Worm (Caenorhabditis elegans) whole organism, dauer: ENCODE data around the gene ipla-7.

ENCODE experiments used
- unc-62 ChIP-seq: sonication (generic microtip); optimal IDR thresholded peaks from 2 replicates; lab custom pipeline; 2017; ENCODE audit warnings: missing biosample characterization, missing genetic modification reagents, missing genetic modification characterization

The ipla-7 gene

DNA sequence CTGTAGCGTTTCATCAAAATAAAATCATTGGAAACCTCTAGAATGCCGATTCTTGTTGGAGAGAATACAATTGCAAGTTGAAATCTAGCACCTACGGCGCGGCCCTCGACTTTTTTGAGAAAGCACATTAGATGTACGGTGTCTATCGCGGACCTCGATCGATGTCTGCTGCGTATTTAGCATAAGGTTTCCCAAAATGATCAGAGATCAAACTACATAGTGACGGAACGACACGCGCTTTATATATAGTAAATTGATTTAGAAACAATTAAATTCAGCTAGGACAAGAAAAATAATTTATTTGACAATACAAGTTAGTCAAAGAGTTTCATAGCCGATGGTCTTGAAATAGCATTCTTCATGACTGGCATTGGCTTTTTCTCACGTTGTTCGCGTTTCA lies 36.5 kb downstream of the ipla-7 start:
- no peak for TF ChIP-seq unc-62 (GFP tag; lab: Kevin White, UChicago)

DNA sequence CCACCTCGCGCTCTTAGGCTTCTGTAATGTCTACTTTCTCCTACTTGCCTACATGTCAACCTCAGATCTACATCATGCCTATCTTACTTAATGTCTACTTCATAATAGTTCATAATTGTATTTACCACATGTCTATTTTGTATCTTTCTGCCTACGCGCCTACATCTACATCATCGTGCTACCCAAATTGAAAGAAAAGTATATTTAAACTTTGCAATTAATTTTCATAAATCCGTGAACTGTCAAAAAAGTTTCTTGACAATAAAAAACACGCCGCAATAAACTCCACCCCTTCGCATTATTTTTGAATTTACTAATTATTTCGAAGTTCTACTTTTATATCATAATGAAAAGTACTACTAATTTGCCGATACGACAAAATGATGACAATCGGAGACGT lies 39.7 kb downstream of the ipla-7 start, which contains the start of gene F44D12.8:
TSS of gene F44D12.8 (plus strand) at position 301 of the 400 bp plus-strand sequence.
- TF ChIP-seq unc-62 (GFP tag; lab: Kevin White, UChicago) = no peak

DNA sequence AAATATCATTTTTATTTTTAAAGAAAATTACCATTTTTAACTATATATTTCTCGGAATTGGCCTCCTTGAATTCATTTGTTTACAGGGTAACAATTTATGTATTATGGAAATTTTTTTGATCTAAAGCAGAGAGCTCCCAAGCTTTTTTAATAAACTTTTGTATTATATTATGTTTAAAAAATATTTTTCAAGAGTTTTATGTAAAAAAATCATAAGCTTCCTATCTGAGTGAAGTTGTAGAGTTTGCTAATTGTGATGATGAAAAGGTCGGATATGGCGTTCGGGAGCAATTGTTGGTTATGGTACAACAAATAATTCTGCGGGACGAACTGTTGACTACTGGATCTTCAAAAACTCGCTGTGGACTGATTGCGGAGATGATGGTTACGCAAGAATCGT lies 41.4 kb downstream of the ipla-7 start, which contains the start of gene F44D12.19:
TSS of gene F44D12.19 (plus strand) at position 301 of the 400 bp plus-strand sequence.
- no peak for TF ChIP-seq unc-62 (GFP tag; lab: Kevin White, UChicago)

DNA sequence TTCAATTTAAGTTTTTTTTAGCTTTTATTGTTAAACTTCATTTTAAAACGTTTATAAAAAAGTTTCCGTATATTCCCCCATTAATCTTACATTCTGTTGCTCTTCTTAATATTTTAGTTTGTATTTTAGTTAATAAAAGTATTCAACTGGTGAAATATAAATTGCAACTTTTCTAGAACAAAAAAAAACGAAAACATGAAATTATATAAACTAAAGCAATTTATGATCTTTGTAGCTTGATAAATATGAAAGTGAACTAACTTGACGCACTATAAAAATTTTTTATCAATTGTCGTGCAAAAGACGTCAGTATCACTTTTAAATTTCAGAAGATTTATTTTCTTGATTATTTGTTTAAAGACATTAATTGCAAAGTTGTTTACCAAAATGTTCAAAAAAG lies 45.0 kb downstream of the ipla-7 start, which contains the start of gene F44D12.2:
TSS of gene F44D12.2 (minus strand) at position 101 of the 400 bp plus-strand sequence.
- no peak for TF ChIP-seq unc-62 (GFP tag; lab: Kevin White, UChicago)

DNA sequence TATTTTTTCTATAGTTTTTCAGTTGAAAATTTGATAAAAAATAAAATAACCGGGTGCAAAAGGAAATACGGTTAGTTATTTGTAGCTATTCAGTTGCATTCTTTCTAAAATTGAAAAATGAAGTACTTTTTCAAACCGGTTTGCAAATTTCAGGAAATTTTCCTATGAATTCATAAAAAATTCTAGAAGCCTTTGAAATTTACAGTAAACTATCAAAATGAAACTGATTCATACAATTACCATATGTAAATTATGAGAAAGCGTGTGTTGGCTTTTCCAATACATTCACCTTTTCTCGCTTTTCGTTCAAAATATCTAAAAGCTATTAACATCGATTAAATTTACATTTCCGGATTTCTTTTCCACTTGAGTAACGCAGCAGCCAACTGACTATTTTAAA lies 45.7 kb downstream of the ipla-7 start, which contains the start of gene ent-7:
TSS of gene ent-7 (plus strand) at position 301 of the 400 bp plus-strand sequence.
- no peak for TF ChIP-seq unc-62 (GFP tag; lab: Kevin White, UChicago)

DNA sequence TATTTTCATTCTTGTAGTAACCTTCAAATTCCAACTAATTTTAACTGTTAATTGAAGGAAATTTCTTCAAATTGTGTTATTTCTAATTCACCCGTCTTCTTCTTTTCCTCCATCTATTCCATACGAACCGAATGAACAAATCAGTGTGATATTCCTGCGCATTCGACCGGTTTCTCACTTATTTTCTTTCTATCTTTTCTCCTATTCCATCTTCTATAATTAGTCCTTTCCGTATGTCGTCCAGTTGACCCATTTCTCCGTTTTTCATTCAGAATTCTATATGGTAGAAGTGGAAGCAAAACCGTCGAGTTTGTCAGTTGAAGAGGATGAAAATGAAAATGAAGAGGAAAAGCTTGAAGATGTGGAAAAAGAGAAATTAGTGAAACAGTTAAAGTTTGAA lies 53.1 kb downstream of the ipla-7 start, which contains the start of gene magu-4:
TSS of gene magu-4 (plus strand) at position 218 of the 400 bp plus-strand sequence.
- TF ChIP-seq unc-62 (GFP tag; lab: Kevin White, UChicago) = no peak

DNA sequence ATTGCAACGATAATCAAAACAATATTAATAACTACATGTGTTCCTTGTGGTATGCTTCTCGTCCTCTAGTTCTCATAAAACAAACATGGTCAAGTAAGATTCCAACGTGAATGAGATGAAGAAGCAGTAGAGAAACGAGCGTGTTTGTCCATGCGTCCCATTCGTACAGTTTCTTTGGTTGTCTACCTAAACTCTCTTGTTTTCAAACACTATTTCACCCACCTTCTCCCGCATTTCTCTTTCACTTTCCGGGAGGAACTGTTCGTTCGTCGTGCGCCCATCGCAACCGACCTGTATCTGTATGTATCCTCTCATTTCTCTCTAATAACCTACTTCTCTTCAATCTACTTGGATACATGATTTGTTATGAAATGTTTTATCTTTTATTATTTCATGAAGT lies 54.9 kb downstream of the ipla-7 start:
- no peak for TF ChIP-seq unc-62 (GFP tag; lab: Kevin White, UChicago)

DNA sequence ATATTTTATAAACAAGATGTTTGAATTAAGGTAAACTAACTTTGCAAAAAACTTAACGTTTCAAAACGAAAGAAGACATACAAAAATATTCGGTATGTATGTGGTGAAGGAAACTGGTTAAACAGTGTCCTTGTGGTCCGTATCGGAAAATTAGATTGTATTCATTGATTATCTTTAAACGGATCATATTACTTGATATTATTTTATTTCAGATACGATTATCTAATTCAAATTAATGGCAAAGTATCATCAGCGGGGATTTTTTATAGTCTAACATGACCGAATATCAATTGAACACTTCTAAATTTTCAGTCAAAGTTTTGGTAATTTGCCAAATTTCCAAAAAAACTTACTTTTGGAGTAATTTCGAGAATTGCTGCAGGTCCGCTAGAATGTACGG lies 55.9 kb downstream of the ipla-7 start, which contains the start of gene C47E12.13:
TSS of gene C47E12.13 (minus strand) at position 101 of the 400 bp plus-strand sequence.
- no peak for TF ChIP-seq unc-62 (GFP tag; lab: Kevin White, UChicago)
